Worm (Caenorhabditis elegans): Measurements from ENCODE around the gene F22E5.12.
"Not testable (repeated sequence)": the region's sequence is repeated elsewhere in the genome, so short reads cannot be mapped to it uniquely, and the experiment has no call there.

The F22E5.12 gene

ce11 chrII:2677534-2678168, 31.0 kb upstream of the F22E5.12 start, which contains the start of gene F22E5.17:
F22E5.17 (plus strand) TSS chrII:2678041.
- TF ChIP-seq flt-1 (GFP tag; IDR thresholded peaks at IDR 0.05): no peak
- no peak for TF ChIP-seq T22C8.4 (GFP tag; IDR thresholded peaks at IDR 0.05)
- no peak for TF ChIP-seq ref-1 (GFP tag; conservative IDR thresholded peaks at IDR 0.05)
- TF ChIP-seq cog-1 (tag; optimal IDR thresholded peaks at IDR 0.05): no peak
- no peak for TF ChIP-seq ztf-23 (GFP tag; IDR thresholded peaks at IDR 0.05)
- no peak for TF ChIP-seq klf-2 (GFP tag; conservative IDR thresholded peaks at IDR 0.05)
- no peak for TF ChIP-seq tab-1 (GFP tag; IDR thresholded peaks at IDR 0.05)
- TF ChIP-seq ztf-29 (GFP tag; IDR thresholded peaks at IDR 0.05): no peak
- no peak for TF ChIP-seq med-1 (GFP tag; optimal IDR thresholded peaks at IDR 0.05; ENCODE audit: insufficient read depth)

DNA sequence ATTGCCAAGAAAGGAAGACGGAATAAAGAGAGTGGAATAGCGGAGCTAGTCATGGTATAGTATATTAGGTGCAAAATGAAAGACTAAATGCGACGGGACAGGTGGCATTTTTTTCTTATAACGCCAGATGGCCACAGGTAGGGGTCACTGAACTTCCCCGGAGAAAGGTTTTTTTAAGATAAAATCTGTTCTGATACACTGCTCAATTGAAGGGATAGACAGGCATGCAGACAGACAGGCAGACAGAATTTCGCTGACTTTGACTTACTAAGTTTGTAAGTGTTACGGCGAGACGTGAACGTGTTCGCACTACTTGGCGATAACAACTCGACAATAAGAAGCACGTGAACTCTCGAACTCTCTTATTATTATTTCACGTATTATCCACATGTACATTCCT, 26.9 kb upstream of the F22E5.12 start, which contains the start of the genes F22E5.20 and F22E5.1:
F22E5.20 (minus strand) TSS at position 101 of the 400 bp plus-strand sequence.
F22E5.1 (plus strand) TSS at position 242 of the 400 bp plus-strand sequence.
- not testable (repeated sequence) for TF ChIP-seq T22C8.4 (GFP tag; IDR thresholded peaks at IDR 0.05); flt-1 (GFP tag; IDR thresholded peaks at IDR 0.05); ref-1 (GFP tag; conservative IDR thresholded peaks at IDR 0.05)

DNA sequence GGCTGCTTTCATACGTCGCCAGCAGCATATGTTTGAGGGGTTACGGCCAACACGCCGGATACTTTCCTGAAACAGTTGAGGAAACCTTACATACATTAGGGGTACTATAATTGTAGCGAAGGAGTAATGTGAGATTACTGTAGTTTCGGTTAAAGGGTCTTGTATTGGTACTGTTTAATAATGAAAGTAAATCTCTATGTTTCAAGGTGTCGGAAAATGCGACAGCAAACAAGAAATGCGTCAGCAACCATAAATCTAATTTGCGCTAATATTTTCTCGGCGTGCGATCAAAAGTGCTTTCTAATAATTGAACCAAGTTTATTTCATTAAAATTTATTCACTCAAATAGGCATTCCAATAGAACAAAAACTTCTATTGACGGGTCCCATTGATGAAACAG, 25.7 kb upstream of the F22E5.12 start, which contains the start of gene sri-57:
sri-57 (minus strand) TSS at position 101 of the 400 bp plus-strand sequence.
- TF ChIP-seq med-1 (GFP tag; optimal IDR thresholded peaks at IDR 0.05; ENCODE audit: insufficient read depth); flt-1 (GFP tag; IDR thresholded peaks at IDR 0.05); ref-1 (GFP tag; conservative IDR thresholded peaks at IDR 0.05): not testable (repeated sequence)

- TF ChIP-seq ref-1 (GFP tag; conservative IDR thresholded peaks at IDR 0.05): no peak
- no peak for TF ChIP-seq T22C8.4 (GFP tag; IDR thresholded peaks at IDR 0.05)
Measured at ce11 chrII:2665606-2666005, 18.9 kb upstream of the F22E5.12 start, which contains the start of gene F22E5.22. F22E5.22 (plus strand) TSS chrII:2665906.

DNA sequence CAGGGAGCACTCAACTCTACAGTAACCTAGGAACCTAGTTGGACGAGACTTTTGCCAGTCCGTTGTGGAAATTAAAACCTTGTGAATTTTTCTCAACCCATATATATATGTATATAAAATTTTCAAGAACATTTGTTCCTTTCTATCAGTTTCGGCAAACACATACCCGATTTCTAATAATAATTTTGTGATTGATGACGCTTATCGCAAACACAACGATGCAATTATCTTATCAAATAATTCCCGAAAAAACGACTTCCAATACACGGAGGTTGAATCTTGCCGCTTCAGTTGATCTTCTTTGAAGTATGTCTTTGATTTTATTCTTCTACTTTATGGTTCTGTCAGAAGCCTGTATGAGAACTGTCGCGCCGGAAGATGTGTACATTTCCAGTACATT, 18.4 kb upstream of the F22E5.12 start, which contains the start of gene F22E5.2:
F22E5.2 (plus strand) TSS at position 301 of the 400 bp plus-strand sequence.
- TF ChIP-seq flt-1 (GFP tag; IDR thresholded peaks at IDR 0.05); ztf-23 (GFP tag; IDR thresholded peaks at IDR 0.05); med-1 (GFP tag; optimal IDR thresholded peaks at IDR 0.05; ENCODE audit: insufficient read depth): not testable (repeated sequence)

DNA sequence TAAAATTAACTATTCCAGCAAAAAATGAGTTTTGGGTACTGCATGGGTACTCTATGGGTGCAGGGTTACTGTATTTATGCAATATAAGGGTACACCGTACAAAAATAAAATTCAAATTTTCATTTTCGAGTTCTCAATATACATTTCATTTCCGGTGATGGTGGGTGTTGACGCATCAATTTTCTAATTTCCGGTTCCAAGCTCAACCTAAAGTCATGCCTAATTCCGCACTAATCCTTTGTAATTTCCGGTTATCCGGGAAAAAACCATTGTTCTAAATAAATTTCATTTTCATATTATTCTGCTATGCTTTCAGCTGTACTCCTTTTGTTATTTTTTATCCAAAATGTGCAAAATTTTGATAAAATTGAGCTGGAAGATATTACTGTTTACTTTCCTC, 12.7 kb upstream of the F22E5.12 start, which contains the start of gene gcy-21:
gcy-21 (plus strand) TSS at position 301 of the 400 bp plus-strand sequence.
- TF ChIP-seq ztf-29 (GFP tag; IDR thresholded peaks at IDR 0.05) (no peak), tab-1 (GFP tag; IDR thresholded peaks at IDR 0.05) (no peak), ref-1 (GFP tag; conservative IDR thresholded peaks at IDR 0.05) (no peak), T22C8.4 (GFP tag; IDR thresholded peaks at IDR 0.05) (no peak), cog-1 (tag; optimal IDR thresholded peaks at IDR 0.05) (no peak), klf-2 (GFP tag; conservative IDR thresholded peaks at IDR 0.05) (no peak), flt-1 (GFP tag; IDR thresholded peaks at IDR 0.05) (no peak), med-1 (GFP tag; optimal IDR thresholded peaks at IDR 0.05; ENCODE audit: insufficient read depth) (no peak), ztf-23 (GFP tag; IDR thresholded peaks at IDR 0.05) (no peak)

DNA sequence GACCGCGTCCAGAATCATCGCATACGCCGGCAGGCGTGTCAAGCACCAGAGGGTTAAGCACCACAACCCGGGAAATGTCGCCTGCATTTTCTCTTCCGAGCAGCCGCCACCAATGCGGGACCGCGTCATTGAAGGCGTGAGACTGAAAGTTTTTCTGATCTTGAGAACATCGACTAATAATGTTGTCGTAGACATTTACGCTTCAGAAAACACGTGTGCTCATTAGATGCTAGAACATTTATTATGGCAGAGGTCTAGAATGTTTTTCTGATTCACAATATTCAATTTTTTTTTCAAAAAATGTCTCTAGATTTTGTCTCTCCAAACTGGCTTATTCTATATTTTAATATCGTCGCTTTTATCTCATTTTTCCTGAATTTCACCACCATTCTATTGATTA, 9.9 kb upstream of the F22E5.12 start, which contains the start of gene sri-47:
sri-47 (plus strand) TSS at position 301 of the 400 bp plus-strand sequence.
- no peak for TF ChIP-seq tab-1 (GFP tag; IDR thresholded peaks at IDR 0.05)
- TF ChIP-seq cog-1 (tag; optimal IDR thresholded peaks at IDR 0.05): no peak
- TF ChIP-seq flt-1 (GFP tag; IDR thresholded peaks at IDR 0.05): no peak
- no peak for TF ChIP-seq ztf-23 (GFP tag; IDR thresholded peaks at IDR 0.05)
- no peak for TF ChIP-seq T22C8.4 (GFP tag; IDR thresholded peaks at IDR 0.05)
- no peak for TF ChIP-seq ref-1 (GFP tag; conservative IDR thresholded peaks at IDR 0.05)
- TF ChIP-seq klf-2 (GFP tag; conservative IDR thresholded peaks at IDR 0.05): no peak
- TF ChIP-seq med-1 (GFP tag; optimal IDR thresholded peaks at IDR 0.05; ENCODE audit: insufficient read depth): no peak
- no peak for TF ChIP-seq ztf-29 (GFP tag; IDR thresholded peaks at IDR 0.05)

DNA sequence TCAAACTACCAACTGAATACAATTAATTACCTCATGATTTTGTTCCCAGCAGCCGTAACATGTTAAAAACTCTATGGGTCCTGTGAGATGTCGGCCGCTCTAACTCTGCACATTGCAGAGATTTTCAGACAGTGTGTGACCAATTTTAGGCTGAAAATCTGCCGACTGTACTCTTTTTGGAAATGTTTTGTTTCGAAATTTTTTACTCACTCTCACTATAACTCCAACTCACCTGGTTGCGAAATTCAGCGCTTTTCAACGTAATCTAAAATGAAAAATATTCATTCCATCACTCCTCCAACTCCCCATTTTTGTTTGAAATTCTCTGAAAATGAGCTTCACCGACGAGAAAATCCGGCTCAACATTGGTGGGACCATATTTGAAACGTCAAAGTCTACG, 2.9 kb upstream of the F22E5.12 start, which contains the start of the genes F22E5.13 and F22E5.6:
F22E5.13 (minus strand) TSS at position 101 of the 400 bp plus-strand sequence.
F22E5.6 (plus strand) TSS at position 297 of the 400 bp plus-strand sequence.
- TF ChIP-seq ref-1 (GFP tag; conservative IDR thresholded peaks at IDR 0.05): no peak
- TF ChIP-seq flt-1 (GFP tag; IDR thresholded peaks at IDR 0.05): no peak
- no peak for TF ChIP-seq ztf-23 (GFP tag; IDR thresholded peaks at IDR 0.05)
- no peak for TF ChIP-seq tab-1 (GFP tag; IDR thresholded peaks at IDR 0.05)
- TF ChIP-seq T22C8.4 (GFP tag; IDR thresholded peaks at IDR 0.05): no peak
- TF ChIP-seq cog-1 (tag; optimal IDR thresholded peaks at IDR 0.05): no peak
- no peak for TF ChIP-seq med-1 (GFP tag; optimal IDR thresholded peaks at IDR 0.05; ENCODE audit: insufficient read depth)
- TF ChIP-seq klf-2 (GFP tag; conservative IDR thresholded peaks at IDR 0.05): no peak
- TF ChIP-seq ztf-29 (GFP tag; IDR thresholded peaks at IDR 0.05): no peak

ce11 chrII:2649015-2649414, 2.4 kb upstream of the F22E5.12 start:
- no peak for TF ChIP-seq klf-2 (GFP tag; conservative IDR thresholded peaks at IDR 0.05)
- no peak for TF ChIP-seq flt-1 (GFP tag; IDR thresholded peaks at IDR 0.05)
- TF ChIP-seq med-1 (GFP tag; optimal IDR thresholded peaks at IDR 0.05; ENCODE audit: insufficient read depth): no peak
- TF ChIP-seq ref-1 (GFP tag; conservative IDR thresholded peaks at IDR 0.05): no peak
- no peak for TF ChIP-seq cog-1 (tag; optimal IDR thresholded peaks at IDR 0.05)
- TF ChIP-seq tab-1 (GFP tag; IDR thresholded peaks at IDR 0.05): no peak
- TF ChIP-seq ztf-29 (GFP tag; IDR thresholded peaks at IDR 0.05): no peak
- TF ChIP-seq T22C8.4 (GFP tag; IDR thresholded peaks at IDR 0.05): no peak
- TF ChIP-seq ztf-23 (GFP tag; IDR thresholded peaks at IDR 0.05): no peak

DNA sequence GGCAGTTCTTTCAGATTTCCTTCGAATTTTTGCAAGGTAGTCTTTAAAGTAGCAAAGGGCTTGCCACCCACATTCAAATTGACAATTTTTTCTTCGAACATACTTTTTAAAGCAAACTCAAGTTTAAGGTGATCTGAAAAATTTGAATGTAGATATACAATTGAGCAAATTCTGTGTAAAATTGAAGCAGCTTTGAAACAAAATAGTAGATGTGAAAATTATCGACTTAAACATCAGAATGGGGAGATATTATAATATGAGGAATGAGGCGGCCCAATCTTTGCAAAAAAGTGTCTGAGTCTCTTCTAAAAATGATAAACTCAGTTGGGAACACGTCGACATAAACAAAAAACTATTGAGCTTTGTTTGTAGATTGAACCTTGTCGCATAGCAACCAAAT, 2.2 kb downstream of the F22E5.12 start, which contains the start of gene F22E5.11:
F22E5.11 (minus strand) TSS at position 101 of the 400 bp plus-strand sequence.
- no peak for TF ChIP-seq flt-1 (GFP tag; IDR thresholded peaks at IDR 0.05)
